Fruit fly (Drosophila melanogaster): ENCODE results near the gene CG7730.

CG7730 gene

dm6 chr3L:17044799-17045198, 17.5 kb downstream of the CG7730 start, which contains the start of gene Pop5 (continued):
- TF ChIP-seq Sox100B (GFP tag; optimal IDR thresholded peaks at IDR 0.05) (no peak), BEAF-32 (GFP tag; optimal IDR thresholded peaks at IDR 0.05) (peak; percentile 57), CG15696 (tag; optimal IDR thresholded peaks at IDR 0.05) (peak; percentile 29), Opbp (GFP tag; IDR thresholded peaks at IDR 0.05; ENCODE audit: partially characterized antibody) (0 out of 3 replicates have a peak, but pooled peaks have one; percentile 24), CG13424 (tag; optimal IDR thresholded peaks at IDR 0.05) (peak; percentile 15), caup (GFP tag; optimal IDR thresholded peaks at IDR 0.05; ENCODE audit: severe bottlenecking) (no peak), crol (GFP tag; IDR thresholded peaks at IDR 0.05) (no peak), sens (GFP tag) (peak; percentile 54)

- 0 out of 3 replicates have a peak, but pooled peaks have one; percentile 35 for TF ChIP-seq z (GFP tag; IDR thresholded peaks at IDR 0.05)
- peak; percentile 59; the same call in 1 of the 3 replicates for TF ChIP-seq CG6175 (GFP tag; IDR thresholded peaks at IDR 0.05)
- peak; percentile 11 for TF ChIP-seq Ets65A (GFP tag)
- no peak for TF ChIP-seq CG8944 (GFP tag; optimal IDR thresholded peaks at IDR 0.05)
- no peak for TF ChIP-seq CG32772 (GFP tag; IDR thresholded peaks at IDR 0.05)
- peak; percentile 98 for TF ChIP-seq sr (GFP tag; IDR thresholded peaks at IDR 0.05)
- TF ChIP-seq chinmo (GFP tag; IDR thresholded peaks at IDR 0.05; ENCODE audit: partially characterized antibody): 0 out of 4 replicates have a peak, but pooled peaks have one; percentile 42
- 0 out of 2 replicates have a peak, but pooled peaks have one; percentile 23 for TF ChIP-seq CG14441 (GFP tag; IDR thresholded peaks at IDR 0.05)
- peak; percentile 96 for TF ChIP-seq CG12769 (tag; optimal IDR thresholded peaks at IDR 0.05)
- TF ChIP-seq twi (tag; optimal IDR thresholded peaks at IDR 0.05): peak; percentile 57
- peak; percentile 2 for TF ChIP-seq CG7928 (GFP tag; optimal IDR thresholded peaks at IDR 0.05)
- no peak for TF ChIP-seq CG4360 (GFP tag; IDR thresholded peaks at IDR 0.05)
- no peak for TF ChIP-seq HLH4C (GFP tag; IDR thresholded peaks at IDR 0.05; ENCODE audit: partially characterized antibody)
- TF ChIP-seq Deaf1 (tag; optimal IDR thresholded peaks at IDR 0.05): peak; percentile 91
- 0 out of 2 replicates have a peak, but pooled peaks have one; percentile 22 for TF ChIP-seq Bgb (GFP tag; IDR thresholded peaks at IDR 0.05; ENCODE audit: partially characterized antibody)
- no peak for TF ChIP-seq CG18262 (tag; optimal IDR thresholded peaks at IDR 0.05)
- TF ChIP-seq Mes4 (GFP tag; optimal IDR thresholded peaks at IDR 0.05): no peak
- TF ChIP-seq stwl (tag; optimal IDR thresholded peaks at IDR 0.05): no peak
- no peak for TF ChIP-seq CG4854 (GFP tag; optimal IDR thresholded peaks at IDR 0.05)
- TF ChIP-seq MBD-R2 (GFP tag; IDR thresholded peaks at IDR 0.05): no peak
- peak; percentile 78 for TF ChIP-seq sd (tag; optimal IDR thresholded peaks at IDR 0.05)
- no peak for TF ChIP-seq CG18619 (GFP tag; optimal IDR thresholded peaks at IDR 0.05)
- no peak for TF ChIP-seq crc (GFP tag; optimal IDR thresholded peaks at IDR 0.05)
- peak; percentile 51 for TF ChIP-seq kah (GFP tag; optimal IDR thresholded peaks at IDR 0.05)
- TF ChIP-seq ci (GFP tag; IDR thresholded peaks at IDR 0.05): 0 out of 3 replicates have a peak, but pooled peaks have one; percentile 49
- peak; percentile 67; the same call in 1 of the 3 replicates for TF ChIP-seq so (GFP tag; IDR thresholded peaks at IDR 0.05)
- peak; percentile 95 for TF ChIP-seq CG10543 (GFP tag; optimal IDR thresholded peaks at IDR 0.05)
- no peak for TF ChIP-seq Hr39 (optimal IDR thresholded peaks at IDR 0.05)
- TF ChIP-seq CG3847 (GFP tag; IDR thresholded peaks at IDR 0.05): peak; percentile 14; the same call in 1 of the 2 replicates
- TF ChIP-seq crol (GFP tag; IDR thresholded peaks at IDR 0.05): peak; percentile 59; the same call in 1 of the 2 replicates
- no peak for TF ChIP-seq da (GFP tag; optimal IDR thresholded peaks at IDR 0.05)
These were observed 18.3 kb downstream of the CG7730 start, which contains the start of gene TpnC73F for dm6 chr3L:17045431-17046238. TSS of gene TpnC73F (plus strand) at chr3L:17046063.
